Fruit fly (Drosophila melanogaster): ENCODE data around the gene CG3164.
A peak's percentile ranks its signal among the peaks of the same experiment; 100 is the strongest.

The CG3164 gene

DNA sequence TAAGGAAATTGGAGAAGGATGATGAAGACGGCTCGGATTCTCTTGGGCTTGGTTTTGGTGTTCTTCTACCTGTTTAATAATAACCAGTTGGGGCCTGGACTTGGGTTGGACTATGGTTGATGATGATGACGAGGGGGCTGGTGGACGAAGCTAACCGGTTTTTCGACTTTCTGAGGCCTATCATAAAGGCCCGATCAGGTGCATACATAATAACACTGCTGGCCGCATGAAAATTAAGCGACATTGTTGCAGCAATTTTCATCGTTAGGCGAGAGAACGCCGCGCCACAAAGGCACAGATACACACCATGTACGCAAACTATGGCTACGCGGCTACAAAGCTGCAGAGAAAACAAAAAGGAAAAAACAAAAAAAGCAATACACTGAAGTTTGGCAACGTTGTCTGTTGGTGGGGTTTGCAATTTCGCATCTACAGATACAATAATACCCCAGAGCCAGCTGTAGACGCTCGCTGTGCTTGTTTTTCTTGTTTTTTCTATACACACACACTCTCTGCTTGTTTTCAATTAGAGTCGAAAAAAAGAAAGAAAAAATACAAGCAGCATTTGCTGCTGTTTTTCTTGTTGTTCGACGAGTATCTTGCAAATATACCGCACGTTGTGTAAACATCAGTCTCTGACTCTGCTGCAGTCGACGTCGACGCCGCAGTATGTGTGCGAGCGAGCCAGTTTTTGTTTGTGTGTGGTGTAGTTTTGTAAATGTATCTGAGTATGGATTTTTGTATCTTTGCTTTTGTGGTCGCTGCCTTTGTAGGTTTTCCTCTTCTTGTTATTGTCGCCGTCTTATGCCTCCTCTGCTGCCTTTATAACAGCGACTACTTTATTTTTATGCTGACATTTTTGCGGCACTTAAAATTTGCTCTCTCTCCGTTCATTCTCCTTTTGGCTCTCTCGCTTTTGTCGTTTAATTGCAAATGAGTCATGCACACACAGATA, 35.8 kb upstream of the CG3164 start (continued):
- no peak for TF ChIP-seq CG10565 (GFP tag; optimal IDR thresholded peaks at IDR 0.05)
- TF ChIP-seq pum (GFP tag; optimal IDR thresholded peaks at IDR 0.05) = peak; percentile 21
- no peak for TF ChIP-seq CG30020 (tag; optimal IDR thresholded peaks at IDR 0.05)
- no peak for TF ChIP-seq inv (GFP tag; IDR thresholded peaks at IDR 0.05; ENCODE audit: partially characterized antibody)
- peak in 2 of 3 experiments; percentile 38 to 76 for TF ChIP-seq Stat92E (GFP tag; optimal IDR thresholded peaks at IDR 0.05)
- TF ChIP-seq ham (GFP tag; IDR thresholded peaks at IDR 0.05) = no peak
- TF ChIP-seq CG7928 (GFP tag; optimal IDR thresholded peaks at IDR 0.05) = no peak
- peak; percentile 43 to 100 for TF ChIP-seq bsh (GFP tag; optimal IDR thresholded peaks at IDR 0.05)
- TF ChIP-seq CG3838 (GFP tag; optimal IDR thresholded peaks at IDR 0.05) = peak; percentile 62
- TF ChIP-seq CG17186 (GFP tag; optimal IDR thresholded peaks at IDR 0.05) = no peak
- no peak for TF ChIP-seq yki (optimal IDR thresholded peaks at IDR 0.05)
- TF ChIP-seq Fer1 (GFP tag; optimal IDR thresholded peaks at IDR 0.05) = peak; percentile 95
- TF ChIP-seq lbe (GFP tag; optimal IDR thresholded peaks at IDR 0.05) = peak; percentile 96
- TF ChIP-seq CG11560 (tag; IDR thresholded peaks at IDR 0.05) = no peak
- no peak for TF ChIP-seq Drgx (GFP tag; IDR thresholded peaks at IDR 0.05)
- TF ChIP-seq az2 (GFP tag; optimal IDR thresholded peaks at IDR 0.05) = peak; percentile 6
- TF ChIP-seq Rfx (GFP tag; IDR thresholded peaks at IDR 0.05) = no peak
- TF ChIP-seq wor (GFP tag; IDR thresholded peaks at IDR 0.05) = no peak
- TF ChIP-seq Nf-YC (tag; optimal IDR thresholded peaks at IDR 0.05) = peak; percentile 68
- TF ChIP-seq CG31441 (GFP tag; IDR thresholded peaks at IDR 0.05) = no peak
- no peak for TF ChIP-seq stwl (tag; optimal IDR thresholded peaks at IDR 0.05)
- no peak for TF ChIP-seq Atf6 (GFP tag; IDR thresholded peaks at IDR 0.05)
- TF ChIP-seq pnt (GFP tag; optimal IDR thresholded peaks at IDR 0.05) = no peak
- TF ChIP-seq Rx (GFP tag; IDR thresholded peaks at IDR 0.05) = no peak
- no peak for TF ChIP-seq Ssrp (tag; optimal IDR thresholded peaks at IDR 0.05)
- TF ChIP-seq Antp (GFP tag; optimal IDR thresholded peaks at IDR 0.05) = no peak
- TF ChIP-seq mld (GFP tag; IDR thresholded peaks at IDR 0.05; ENCODE audit: partially characterized antibody) = no peak
- no peak for TF ChIP-seq Adf1 (GFP tag; IDR thresholded peaks at IDR 0.05)
- TF ChIP-seq corto (GFP tag; optimal IDR thresholded peaks at IDR 0.05) = peak; percentile 97
- peak; percentile 59 for TF ChIP-seq CG1647 (GFP tag; optimal IDR thresholded peaks at IDR 0.05)
- no peak for TF ChIP-seq CG16813 (GFP tag; IDR thresholded peaks at IDR 0.05; ENCODE audit: partially characterized antibody)
- no peak for TF ChIP-seq sc (optimal IDR thresholded peaks at IDR 0.05)
- TF ChIP-seq sc (GFP tag; optimal IDR thresholded peaks at IDR 0.05) = peak; percentile 34
- TF ChIP-seq Abd-B (GFP tag; optimal IDR thresholded peaks at IDR 0.05) = no peak
- TF ChIP-seq CoRest (tag; optimal IDR thresholded peaks at IDR 0.05) = peak; percentile 57
- TF ChIP-seq ems (GFP tag; optimal IDR thresholded peaks at IDR 0.05) = peak; percentile 58
- TF ChIP-seq CG12769 (tag; optimal IDR thresholded peaks at IDR 0.05) = peak; percentile 63
- peak; percentile 54 for TF ChIP-seq shn (GFP tag; optimal IDR thresholded peaks at IDR 0.05)
- peak; percentile 49 for TF ChIP-seq fd102C (GFP tag; optimal IDR thresholded peaks at IDR 0.05)
- no peak for TF ChIP-seq CG8478 (optimal IDR thresholded peaks at IDR 0.05)
- peak; percentile 21 for TF ChIP-seq psq (GFP tag; optimal IDR thresholded peaks at IDR 0.05)
- no peak for TF ChIP-seq row (GFP tag; IDR thresholded peaks at IDR 0.05)
- TF ChIP-seq btn (GFP tag; optimal IDR thresholded peaks at IDR 0.05) = peak; percentile 55
- peak; percentile 59 for TF ChIP-seq CG10431 (GFP tag; optimal IDR thresholded peaks at IDR 0.05)
- peak; percentile 57 for TF ChIP-seq NK7.1 (GFP tag; optimal IDR thresholded peaks at IDR 0.05)
- peak; percentile 11 for TF ChIP-seq HmgD (GFP tag; optimal IDR thresholded peaks at IDR 0.05)
- TF ChIP-seq rib (GFP tag; IDR thresholded peaks at IDR 0.05) = no peak
- no peak for TF ChIP-seq Elba2 (GFP tag; optimal IDR thresholded peaks at IDR 0.05)
- TF ChIP-seq sd (tag; optimal IDR thresholded peaks at IDR 0.05) = peak; percentile 84
- peak; percentile 72 for TF ChIP-seq CG7786 (GFP tag; optimal IDR thresholded peaks at IDR 0.05)

Measured in whole organism, embryonic.